Worm (Caenorhabditis elegans) whole organism, L4 larva: Measurements from ENCODE around the gene srh-45.
"Not testable (repeated sequence)": the region's sequence is repeated elsewhere in the genome, so short reads cannot be mapped to it uniquely, and the experiment has no call there.

Experiments used
- T20F7.1 ChIP-seq: fragments of 200-800 bp; sonication (Bioruptor generic); optimal IDR thresholded peaks from 2 replicates; lab custom pipeline; 2018; ENCODE audit warnings: mild to moderate bottlenecking, missing genetic modification characterization, missing compliant biosample characterization
- Y48G9A.11 ChIP-seq: fragments of 200-800 bp; sonication (Bioruptor generic); IDR thresholded peaks from 2 replicates; pipeline ENCODE4 v1.3.6; 2022; ENCODE audit warnings: missing genetic modification reagents, missing genetic modification characterization, missing compliant biosample characterization
- ZK546.5 ChIP-seq, 2 experiments: sonication (generic microtip); optimal IDR thresholded peaks; 2 replicates each; lab custom pipeline; 2017; ENCODE audit warnings: missing biosample characterization in 2 of 2, missing genetic modification characterization in 2 of 2
- aha-1 ChIP-seq: fragments of 150-350 bp; peaks from one replicate; lab custom pipeline; 2014; ENCODE audit warnings: missing biosample characterization, missing genetic modification characterization
- ctbp-1 ChIP-seq: fragments of 200-800 bp; sonication (Bioruptor generic); IDR thresholded peaks from 2 replicates; pipeline ENCODE4 v1.3.6; 2022; ENCODE audit warnings: missing genetic modification reagents, missing genetic modification characterization, missing compliant biosample characterization
- daf-8 ChIP-seq: fragments of 200-800 bp; sonication (Bioruptor generic); IDR thresholded peaks from 2 replicates; pipeline ENCODE4 v1.3.6; 2022; ENCODE audit warnings: missing genetic modification characterization, missing compliant biosample characterization
- dmd-6 ChIP-seq: fragments of 200-800 bp; sonication (Bioruptor generic); IDR thresholded peaks from 2 replicates; pipeline ENCODE4 v1.3.6; 2022; ENCODE audit warnings: missing genetic modification reagents, missing genetic modification characterization, missing compliant biosample characterization
- dpl-1 ChIP-seq: fragments of 150-350 bp; optimal IDR thresholded peaks from 2 replicates; lab custom pipeline; 2014; ENCODE audit warnings: missing biosample characterization, missing genetic modification reagents, missing genetic modification characterization
- dve-1 ChIP-seq: sonication (generic microtip); optimal IDR thresholded peaks from 2 replicates; lab custom pipeline; 2017; ENCODE audit warnings: antibody characterized with exemption, mild to moderate bottlenecking, missing genetic modification characterization, missing compliant biosample characterization; ENCODE audit not compliant: insufficient read depth
- egl-43 ChIP-seq: fragments of 200-800 bp; sonication (Bioruptor generic); IDR thresholded peaks from 2 replicates; pipeline ENCODE4 v1.3.6; 2022; ENCODE audit warnings: missing genetic modification reagents, missing genetic modification characterization, missing compliant biosample characterization
- hlh-11 ChIP-seq: fragments of 200-800 bp; sonication (Bioruptor generic); optimal IDR thresholded peaks from 2 replicates; lab custom pipeline; 2018; ENCODE audit warnings: mild to moderate bottlenecking, missing genetic modification characterization, missing compliant biosample characterization
- hmg-1.1 ChIP-seq: fragments of 200-800 bp; sonication (Bioruptor generic); IDR thresholded peaks from 2 replicates; pipeline ENCODE4 v1.3.6; 2022; ENCODE audit warnings: missing genetic modification reagents, missing genetic modification characterization, missing compliant biosample characterization
- jun-1 ChIP-seq: fragments of 150-350 bp; optimal IDR thresholded peaks from 2 replicates; lab custom pipeline; 2014; ENCODE audit warnings: missing biosample characterization, missing genetic modification reagents, missing genetic modification characterization
- lim-7 ChIP-seq: fragments of 200-800 bp; sonication (Bioruptor generic); IDR thresholded peaks from 2 replicates; pipeline ENCODE4 v1.3.6; 2022; ENCODE audit warnings: missing genetic modification characterization, missing compliant biosample characterization
- lin-38 ChIP-seq: fragments of 200-800 bp; sonication (Bioruptor generic); IDR thresholded peaks from 2 replicates; pipeline ENCODE4 v1.3.6; 2022; ENCODE audit warnings: missing genetic modification reagents, missing genetic modification characterization, missing compliant biosample characterization
- lir-3 ChIP-seq: sonication (generic microtip); optimal IDR thresholded peaks from 2 replicates; lab custom pipeline; 2016; ENCODE audit warnings: mild to moderate bottlenecking, missing genetic modification characterization, missing compliant biosample characterization
- mdl-1 ChIP-seq, 2 experiments: fragments of 150-350 bp in 1 of 2; sonication (generic microtip) in 1 of 2; optimal IDR thresholded peaks; 2 replicates each; lab custom pipeline; 2014 to 2017; ENCODE audit warnings: missing biosample characterization in 2 of 2, missing genetic modification characterization in 2 of 2
- mdt-29 ChIP-seq: fragments of 200-800 bp; sonication (Bioruptor generic); IDR thresholded peaks from 2 replicates; pipeline ENCODE4 v1.3.6; 2022; ENCODE audit warnings: missing genetic modification reagents, missing genetic modification characterization, missing compliant biosample characterization
- mxl-3 ChIP-seq: fragments of 200-800 bp; sonication (Bioruptor generic); optimal IDR thresholded peaks from 2 replicates; lab custom pipeline; 2018; ENCODE audit warnings: mild to moderate bottlenecking, missing genetic modification characterization, missing compliant biosample characterization
- nhr-11 ChIP-seq: fragments of 150-350 bp; optimal IDR thresholded peaks from 2 replicates; lab custom pipeline; 2014; ENCODE audit warnings: missing biosample characterization, missing genetic modification characterization
- nhr-25 ChIP-seq: sonication (generic microtip); optimal IDR thresholded peaks from 2 replicates; lab custom pipeline; 2017; ENCODE audit warnings: missing genetic modification characterization, mild to moderate bottlenecking, missing compliant biosample characterization, antibody characterized with exemption, moderate library complexity, borderline replicate concordance; ENCODE audit not compliant: insufficient read depth
- nhr-28 ChIP-seq: fragments of 150-350 bp; optimal IDR thresholded peaks from 2 replicates; lab custom pipeline; 2014; ENCODE audit warnings: missing biosample characterization, missing genetic modification characterization
- nhr-41 ChIP-seq: fragments of 200-800 bp; sonication (Bioruptor generic); IDR thresholded peaks from 2 replicates; pipeline ENCODE4 v1.3.6; 2022; ENCODE audit warnings: missing genetic modification reagents, missing genetic modification characterization, missing compliant biosample characterization
- nhr-42 ChIP-seq: fragments of 200-800 bp; sonication (Bioruptor generic); IDR thresholded peaks from 2 replicates; pipeline ENCODE4 v1.3.6; 2022; ENCODE audit warnings: missing genetic modification characterization, missing compliant biosample characterization
- nhr-48 ChIP-seq: sonication (generic microtip); optimal IDR thresholded peaks from 2 replicates; lab custom pipeline; 2016; ENCODE audit warnings: mild to moderate bottlenecking, missing genetic modification characterization, missing compliant biosample characterization
- nhr-76 ChIP-seq: fragments of 150-350 bp; optimal IDR thresholded peaks from 2 replicates; lab custom pipeline; 2014; ENCODE audit warnings: missing biosample characterization, missing genetic modification characterization
- php-3 ChIP-seq: fragments of 200-800 bp; sonication (Bioruptor generic); IDR thresholded peaks from 2 replicates; pipeline ENCODE4 v1.3.6; 2022; ENCODE audit warnings: missing genetic modification reagents, missing genetic modification characterization, missing compliant biosample characterization
- pqm-1 ChIP-seq: sonication (generic microtip); optimal IDR thresholded peaks from 2 replicates; lab custom pipeline; 2017; ENCODE audit warnings: missing biosample characterization, missing genetic modification characterization
- set-16 ChIP-seq: fragments of 200-800 bp; sonication (Bioruptor generic); IDR thresholded peaks from 2 replicates; pipeline ENCODE4 v1.3.6; 2022; ENCODE audit warnings: missing genetic modification reagents, missing genetic modification characterization, missing compliant biosample characterization
- unc-62 ChIP-seq, 3 experiments: fragments of 150-350 bp in 1 of 3; sonication (generic microtip); optimal IDR thresholded peaks in 2 of 3; peaks in 1 of 3; 1 replicate in 1 of 3; 2 replicates in 2 of 3; lab custom pipeline; 2014 to 2017; ENCODE audit warnings: missing biosample characterization in 3 of 3, missing genetic modification characterization in 3 of 3, missing genetic modification reagents in 3 of 3, missing genotype in 1 of 3

Gene srh-45

DNA sequence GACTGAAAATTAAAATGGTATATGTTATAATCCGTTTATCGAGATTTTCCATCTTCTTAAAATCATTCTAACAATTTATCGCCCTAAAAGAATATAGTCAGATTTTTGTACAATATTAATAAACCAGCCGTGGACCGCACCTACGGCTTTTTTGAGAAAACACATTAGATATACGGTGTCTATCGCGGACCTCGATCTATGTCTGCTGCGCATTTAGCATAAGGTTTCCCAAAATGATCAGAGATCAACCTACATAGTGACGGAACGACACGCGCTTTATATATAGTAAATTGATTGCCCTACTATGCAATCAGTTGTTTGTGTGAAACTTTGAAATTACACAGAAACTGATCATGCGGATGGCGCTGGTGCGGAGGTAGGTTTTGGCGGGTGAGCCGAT lies 12.1 kb downstream of the srh-45 start:
- TF ChIP-seq php-3 (GFP tag; lab: Robert Waterston, UW) = no peak
- TF ChIP-seq mdt-29 = no peak
- TF ChIP-seq pqm-1 = no peak
- no peak for TF ChIP-seq dmd-6 (GFP tag; lab: Robert Waterston, UW)
- no peak for TF ChIP-seq nhr-76
- no peak for TF ChIP-seq mxl-3 (GFP tag; lab: Kevin White, UChicago)
- no peak for TF ChIP-seq lir-3 (tag; lab: Kevin White, UChicago)
- TF ChIP-seq dpl-1 (GFP tag; lab: Kevin White, UChicago) = no peak
- TF ChIP-seq nhr-11 (tag; lab: Kevin White, UChicago) = no peak
- TF ChIP-seq set-16 = no peak
- TF ChIP-seq aha-1 = no peak
- TF ChIP-seq dve-1 (tag; lab: Kevin White, UChicago) = no peak
- TF ChIP-seq nhr-48 = no peak
- no peak for TF ChIP-seq nhr-25 (tag; lab: Kevin White, UChicago)

DNA sequence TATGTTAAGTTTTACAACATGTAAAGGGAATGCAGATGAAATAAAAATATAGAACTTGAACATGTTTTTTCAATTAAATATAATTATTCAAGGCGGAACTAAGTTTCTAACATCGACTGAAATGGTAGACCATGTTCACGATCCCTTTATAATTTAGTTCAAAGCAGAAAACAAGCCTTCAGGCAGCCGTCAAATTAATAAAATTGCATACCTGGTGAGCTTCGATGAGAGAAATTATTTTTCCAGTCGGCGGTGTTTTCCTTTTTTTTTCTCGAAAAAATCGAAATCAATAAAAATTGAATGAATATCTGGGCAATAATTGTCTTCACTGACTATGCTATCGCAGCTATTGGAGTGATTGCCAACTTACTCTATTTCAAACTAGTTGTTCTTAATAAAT lies 13.9 kb downstream of the srh-45 start, which contains the start of gene C03E10.1:
C03E10.1 (plus strand) TSS at position 301 of the 400 bp plus-strand sequence.
- TF ChIP-seq lin-38 (GFP tag; lab: Robert Waterston, UW) (no peak), hmg-1.1 (GFP tag; lab: Robert Waterston, UW) (no peak), pqm-1 (no peak), nhr-42 (GFP tag; lab: Robert Waterston, UW) (no peak), egl-43 (GFP tag; lab: Robert Waterston, UW) (no peak), dpl-1 (GFP tag; lab: Kevin White, UChicago) (no peak), daf-8 (GFP tag; lab: Robert Waterston, UW) (no peak), Y48G9A.11 (GFP tag; lab: Robert Waterston, UW) (no peak), nhr-28 (tag; lab: Kevin White, UChicago) (no peak), hlh-11 (tag; lab: Kevin White, UChicago) (no peak), lim-7 (no peak), nhr-25 (tag; lab: Kevin White, UChicago) (no peak), mdt-29 (no peak), nhr-41 (GFP tag; lab: Robert Waterston, UW) (no peak)

DNA sequence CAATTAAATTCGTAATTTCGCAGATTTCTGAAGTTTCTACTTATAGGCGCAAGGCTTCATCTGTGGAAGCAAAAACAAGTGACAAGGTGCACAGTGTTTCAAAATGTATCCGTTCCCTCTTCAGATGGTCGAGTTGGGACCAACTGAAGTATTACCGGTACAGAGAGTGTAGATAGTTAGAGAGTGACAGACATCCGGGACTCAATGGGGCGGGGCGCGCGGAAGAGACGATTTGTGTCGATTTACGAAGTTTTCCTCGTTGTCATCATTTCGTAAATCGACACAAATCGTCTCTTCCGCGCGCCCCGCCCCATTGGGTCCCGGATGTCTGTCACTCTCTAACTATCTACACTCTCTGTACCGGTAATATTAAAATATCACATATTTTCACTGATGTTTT lies 18.7 kb downstream of the srh-45 start, which contains the start of gene C03E10.3:
C03E10.3 (plus strand) TSS at position 301 of the 400 bp plus-strand sequence.
- not testable (repeated sequence) for TF ChIP-seq nhr-28 (tag; lab: Kevin White, UChicago); dmd-6 (GFP tag; lab: Robert Waterston, UW); pqm-1

ce11 chrV:11282272-11282671 lies 22.5 kb downstream of the srh-45 start, which contains the start of gene gly-20:
gly-20 (plus strand) TSS chrV:11282572.
- TF ChIP-seq ZK546.5 (tag; optimal IDR thresholded peaks at IDR 0.05; lab: Kevin White, UChicago) = no peak
- no peak for TF ChIP-seq daf-8 (GFP tag; lab: Robert Waterston, UW)
- TF ChIP-seq ctbp-1 (GFP tag; lab: Robert Waterston, UW) = no peak

ce11 chrV:11281414-11282209 lies 23.2 kb downstream of the srh-45 start:
- TF ChIP-seq unc-62 (GFP tag; optimal IDR thresholded peaks at IDR 0.05 in 1 of 2; lab: Kevin White, UChicago) (peak in 1 of 2 experiments; percentile 90), unc-62 (tag; optimal IDR thresholded peaks at IDR 0.05; lab: Kevin White, UChicago) (no peak), mxl-3 (GFP tag; lab: Kevin White, UChicago) (peak; percentile 45), aha-1 (peak; percentile 92), mdl-1 (tag; optimal IDR thresholded peaks at IDR 0.05; lab: Kevin White, UChicago) (peak in 1 of 2 experiments; percentile 9), nhr-28 (tag; lab: Kevin White, UChicago) (peak; percentile 27), jun-1 (tag; lab: Kevin White, UChicago) (no peak), T20F7.1 (GFP tag; lab: Kevin White, UChicago) (no peak)
